Worm (Caenorhabditis elegans) whole organism, L1 larva: ENCODE measurements around the gene W02D7.8.

Source experiments
- ets-5 ChIP-seq: fragments of 200-800 bp; sonication (Bioruptor generic); IDR thresholded peaks from 2 replicates; pipeline ENCODE4 v1.3.6; 2022; ENCODE audit warnings: missing genetic modification characterization, missing compliant biosample characterization
- hlh-4 ChIP-seq: sonication (generic microtip); optimal IDR thresholded peaks from 2 replicates; lab custom pipeline; 2016; ENCODE audit warnings: mild to moderate bottlenecking, missing genetic modification characterization, missing compliant biosample characterization
- lin-14 ChIP-seq: fragments of 200-800 bp; sonication (Bioruptor generic); optimal IDR thresholded peaks from 2 replicates; lab custom pipeline; 2018; ENCODE audit warnings: mild to moderate bottlenecking, missing genetic modification characterization, moderate library complexity, missing compliant biosample characterization
- lin-39 ChIP-seq: fragments of 150-350 bp; optimal IDR thresholded peaks from 2 replicates; lab custom pipeline; 2014; ENCODE audit warnings: missing biosample characterization, missing genetic modification reagents, missing genetic modification characterization
- lsy-2 ChIP-seq, 2 experiments: fragments of 150-350 bp; optimal IDR thresholded peaks; 2 replicates each; lab custom pipeline; 2014; ENCODE audit warnings: missing biosample characterization in 2 of 2, missing genetic modification characterization in 2 of 2
- mef-2 ChIP-seq: fragments of 150-350 bp; optimal IDR thresholded peaks from 2 replicates; lab custom pipeline; 2014; ENCODE audit warnings: missing biosample characterization, missing genetic modification characterization
- nhr-12 ChIP-seq: sonication (generic microtip); optimal IDR thresholded peaks from 2 replicates; lab custom pipeline; 2017; ENCODE audit warnings: missing biosample characterization, missing genetic modification characterization
- nhr-237 ChIP-seq: fragments of 150-350 bp; optimal IDR thresholded peaks from 2 replicates; lab custom pipeline; 2014; ENCODE audit warnings: missing biosample characterization, missing genetic modification characterization
- nhr-71 ChIP-seq: sonication (generic microtip); optimal IDR thresholded peaks from 2 replicates; lab custom pipeline; 2016; ENCODE audit warnings: mild to moderate bottlenecking, missing genetic modification characterization, moderate library complexity, missing compliant biosample characterization
- pqm-1 ChIP-seq: sonication (generic microtip); optimal IDR thresholded peaks from 3 replicates; lab custom pipeline; 2017; ENCODE audit warnings: missing biosample characterization, missing genetic modification characterization
- sup-37 ChIP-seq: fragments of 200-800 bp; sonication (Bioruptor generic); optimal IDR thresholded peaks from 2 replicates; lab custom pipeline; 2018; ENCODE audit warnings: mild to moderate bottlenecking, missing genetic modification characterization, missing compliant biosample characterization
- unc-130 ChIP-seq: fragments of 150-350 bp; optimal IDR thresholded peaks from 2 replicates; lab custom pipeline; 2017; ENCODE audit warnings: missing biosample characterization, missing genetic modification characterization, inconsistent platforms
- ztf-11 ChIP-seq, 2 experiments: sonication (generic microtip); optimal IDR thresholded peaks; 2 replicates each; lab custom pipeline; 2016 to 2017; ENCODE audit warnings: missing genetic modification characterization in 2 of 2, missing biosample characterization in 1 of 2, missing compliant biosample characterization in 1 of 2

ce11 chrV:8307013-8307412, 747 bp upstream of the W02D7.8 start:
- TF ChIP-seq lin-14 (GFP tag; lab: Kevin White, UChicago) (no peak), hlh-4 (tag; lab: Kevin White, UChicago) (no peak), sup-37 (GFP tag; lab: Kevin White, UChicago) (no peak), mef-2 (tag; lab: Kevin White, UChicago) (no peak), lin-39 (no peak), pqm-1 (no peak), ets-5 (GFP tag; lab: Robert Waterston, UW) (no peak), nhr-71 (tag; lab: Kevin White, UChicago) (no peak), nhr-237 (tag; lab: Kevin White, UChicago) (no peak), lsy-2 (tag; optimal IDR thresholded peaks at IDR 0.05; lab: Kevin White, UChicago) (no peak), unc-130 (tag; lab: Kevin White, UChicago) (no peak), nhr-12 (tag; lab: Kevin White, UChicago) (no peak), ztf-11 (tag; optimal IDR thresholded peaks at IDR 0.05; lab: Kevin White, UChicago) (no peak)
